Worm (Caenorhabditis elegans) whole organism, young adult: Measurements from ENCODE around the gene rps-24.

Experiments used
- F33H1.4 ChIP-seq: fragments of 200-800 bp; sonication (Bioruptor generic); IDR thresholded peaks from 2 replicates; pipeline ENCODE4 v1.3.6; 2022; ENCODE audit warnings: missing genetic modification reagents, missing genetic modification characterization, missing compliant biosample characterization
- F57C9.4 ChIP-seq: sonication (generic microtip); optimal IDR thresholded peaks from 2 replicates; lab custom pipeline; 2017; ENCODE audit warnings: mild to moderate bottlenecking, missing genetic modification characterization, missing compliant biosample characterization
- Y53F4B.3 ChIP-seq: fragments of 200-800 bp; sonication (Bioruptor generic); IDR thresholded peaks from 2 replicates; pipeline ENCODE4 v1.3.6; 2022; ENCODE audit warnings: missing genetic modification reagents, missing genetic modification characterization, missing compliant biosample characterization
- aptf-3 ChIP-seq: fragments of 200-800 bp; sonication (Bioruptor generic); IDR thresholded peaks from 2 replicates; pipeline ENCODE4 v1.3.6; 2022; ENCODE audit warnings: missing genetic modification characterization, missing compliant biosample characterization
- attf-5 ChIP-seq: fragments of 200-800 bp; sonication (Bioruptor generic); optimal IDR thresholded peaks from 2 replicates; lab custom pipeline; 2018; ENCODE audit warnings: mild to moderate bottlenecking, missing genetic modification characterization, missing compliant biosample characterization
- attf-6 ChIP-seq: fragments of 200-800 bp; sonication (Bioruptor generic); IDR thresholded peaks from 2 replicates; pipeline ENCODE4 v1.3.6; 2022; ENCODE audit warnings: missing genetic modification reagents, missing genetic modification characterization, missing compliant biosample characterization
- him-1 ChIP-seq: sonication (generic microtip); optimal IDR thresholded peaks from 2 replicates; lab custom pipeline; 2016; ENCODE audit warnings: missing genotype, missing genetic modification reagents, missing genetic modification characterization, missing compliant biosample characterization
- nfya-1 ChIP-seq: sonication (generic microtip); optimal IDR thresholded peaks from 2 replicates; lab custom pipeline; 2017; ENCODE audit warnings: antibody characterized with exemption, missing compliant biosample characterization, missing genetic modification characterization, borderline replicate concordance; ENCODE audit not compliant: insufficient read depth
- rec-8 ChIP-seq, 2 experiments: sonication (generic microtip); optimal IDR thresholded peaks; 2 replicates each; lab custom pipeline; 2016; ENCODE audit warnings: mild to moderate bottlenecking in 2 of 2, missing genetic modification characterization in 2 of 2, missing genetic modification reagents in 2 of 2, missing genotype in 2 of 2, missing biosample characterization in 1 of 2, missing compliant biosample characterization in 1 of 2, moderate library complexity in 1 of 2
- snpc-1.3 ChIP-seq: sonication (generic microtip); optimal IDR thresholded peaks from 2 replicates; lab custom pipeline; 2017; ENCODE audit warnings: missing genetic modification characterization, mild to moderate bottlenecking, missing compliant biosample characterization, antibody characterized with exemption, moderate library complexity, missing genotype, missing genetic modification reagents; ENCODE audit not compliant: insufficient read depth
- snpc-4 ChIP-seq, 5 experiments: fragments of 150-350 bp in 1 of 5; sonication (generic microtip) in 4 of 5; optimal IDR thresholded peaks; 2 replicates each; lab custom pipeline; 2014 to 2018; ENCODE audit warnings: missing genetic modification characterization in 5 of 5, missing biosample characterization in 3 of 5, antibody characterized with exemption in 2 of 5, mild to moderate bottlenecking in 2 of 5, missing compliant biosample characterization in 2 of 5, missing genotype in 2 of 5, moderate library complexity in 2 of 5, missing genetic modification reagents in 1 of 5
- unc-130 ChIP-seq: sonication (generic microtip); optimal IDR thresholded peaks from 2 replicates; lab custom pipeline; 2016; ENCODE audit warnings: missing genetic modification reagents, missing genetic modification characterization, missing compliant biosample characterization

DNA sequence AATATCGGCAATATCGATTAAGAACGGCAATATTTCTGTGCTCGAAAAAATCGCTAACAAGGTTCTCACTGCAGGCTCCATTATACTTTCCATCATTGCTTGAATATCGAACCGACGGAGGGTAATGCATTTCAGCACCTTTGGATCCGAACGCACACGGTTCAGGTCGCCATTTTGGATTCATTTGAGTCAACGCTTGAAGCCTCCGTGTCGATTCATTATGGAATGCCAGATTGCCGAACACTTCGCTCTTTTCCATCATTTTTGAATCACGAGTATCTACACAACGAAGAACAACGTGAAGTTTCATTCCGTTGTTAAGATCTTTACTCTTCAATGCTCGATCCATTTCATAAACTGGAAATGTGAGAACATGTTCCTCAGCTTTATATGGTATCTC is 36.4 kb downstream of the rps-24 start:
- TF ChIP-seq him-1 (tag; lab: Kevin White, UChicago) (no peak), aptf-3 (no peak), F33H1.4 (GFP tag; lab: Robert Waterston, UW) (no peak), nfya-1 (tag; lab: Kevin White, UChicago) (no peak), attf-6 (no peak), rec-8 (tag; optimal IDR thresholded peaks at IDR 0.05; lab: Kevin White, UChicago) (no peak), snpc-4 (GFP tag; optimal IDR thresholded peaks at IDR 0.05; lab: Kevin White, UChicago) (no peak), snpc-4 (tag; optimal IDR thresholded peaks at IDR 0.05; lab: Kevin White, UChicago) (no peak), unc-130 (GFP tag; lab: Kevin White, UChicago) (no peak), Y53F4B.3 (GFP tag; lab: Robert Waterston, UW) (no peak), F57C9.4 (no peak), snpc-1.3 (tag; lab: Kevin White, UChicago) (no peak), attf-5 (no peak)
